Worm (Caenorhabditis elegans): Measurements from ENCODE around the gene gpa-5.

ce11 chrX:2120961-2121360 lies at the start of gene gpa-5:
- TF ChIP-seq ztf-29 (GFP tag; IDR thresholded peaks at IDR 0.05) (no peak), med-1 (GFP tag; optimal IDR thresholded peaks at IDR 0.05; ENCODE audit: insufficient read depth) (no peak), flt-1 (GFP tag; IDR thresholded peaks at IDR 0.05) (no peak), ref-1 (GFP tag; conservative IDR thresholded peaks at IDR 0.05) (no peak), ztf-23 (GFP tag; IDR thresholded peaks at IDR 0.05) (no peak), cog-1 (tag; optimal IDR thresholded peaks at IDR 0.05) (no peak), klf-2 (GFP tag; conservative IDR thresholded peaks at IDR 0.05) (no peak), tab-1 (GFP tag; IDR thresholded peaks at IDR 0.05) (no peak)
